Worm (Caenorhabditis elegans) whole organism, L4 larva: ENCODE data around the gene nspc-3.

Experiments used
- F10B5.3 ChIP-seq: sonication (generic microtip); optimal IDR thresholded peaks from 2 replicates; lab custom pipeline; 2016; ENCODE audit warnings: mild to moderate bottlenecking, missing genetic modification characterization, missing compliant biosample characterization
- F26F4.8 ChIP-seq: fragments of 200-800 bp; sonication (Bioruptor generic); conservative IDR thresholded peaks from 2 replicates; pipeline ENCODE4 v1.3.6; 2022; ENCODE audit warnings: missing genetic modification characterization, missing compliant biosample characterization
- F37D6.2 ChIP-seq: sonication (generic microtip); optimal IDR thresholded peaks from 2 replicates; lab custom pipeline; 2016; ENCODE audit warnings: mild to moderate bottlenecking, missing genetic modification characterization, missing compliant biosample characterization
- F44E2.7 ChIP-seq: fragments of 200-800 bp; sonication (Bioruptor generic); IDR thresholded peaks from 2 replicates; pipeline ENCODE4 v2.1.2; 2022; ENCODE audit warnings: missing genetic modification characterization, missing compliant biosample characterization
- T20F7.1 ChIP-seq: fragments of 200-800 bp; sonication (Bioruptor generic); optimal IDR thresholded peaks from 2 replicates; lab custom pipeline; 2018; ENCODE audit warnings: mild to moderate bottlenecking, missing genetic modification characterization, missing compliant biosample characterization
- T26A8.4 ChIP-seq: fragments of 200-800 bp; sonication (Bioruptor generic); IDR thresholded peaks from 2 replicates; pipeline ENCODE4 v1.3.6; 2022; ENCODE audit warnings: missing genetic modification characterization, missing compliant biosample characterization
- Y48G9A.11 ChIP-seq: fragments of 200-800 bp; sonication (Bioruptor generic); IDR thresholded peaks from 2 replicates; pipeline ENCODE4 v1.3.6; 2022; ENCODE audit warnings: missing genetic modification reagents, missing genetic modification characterization, missing compliant biosample characterization
- Y75B8A.6 ChIP-seq: fragments of 200-800 bp; sonication (Bioruptor generic); IDR thresholded peaks from 2 replicates; pipeline ENCODE4 v1.3.6; 2022; ENCODE audit warnings: missing genetic modification reagents, missing genetic modification characterization, missing compliant biosample characterization
- ZK337.2 ChIP-seq: fragments of 200-800 bp; sonication (Bioruptor generic); IDR thresholded peaks from 2 replicates; pipeline ENCODE4 v1.3.6; 2022; ENCODE audit warnings: missing genetic modification reagents, missing genetic modification characterization, missing compliant biosample characterization
- aha-1 ChIP-seq: fragments of 150-350 bp; peaks from one replicate; lab custom pipeline; 2014; ENCODE audit warnings: missing biosample characterization, missing genetic modification characterization
- ama-1 ChIP-seq: fragments of 150-350 bp; optimal IDR thresholded peaks from 2 replicates; lab custom pipeline; 2014; ENCODE audit warnings: inconsistent platforms, mixed read lengths
- arid-1 ChIP-seq: fragments of 200-800 bp; sonication (Bioruptor generic); conservative IDR thresholded peaks from 2 replicates; pipeline ENCODE4 v1.3.6; 2022; ENCODE audit warnings: missing genetic modification reagents, missing genetic modification characterization, missing compliant biosample characterization
- attf-4 ChIP-seq: sonication (generic microtip); optimal IDR thresholded peaks from 3 replicates; lab custom pipeline; 2017; ENCODE audit warnings: missing biosample characterization, missing genetic modification characterization
- ceh-20 ChIP-seq: fragments of 200-800 bp; sonication (Bioruptor generic); IDR thresholded peaks from 2 replicates; pipeline ENCODE4 v1.3.6; 2022; ENCODE audit warnings: missing genetic modification reagents, missing genetic modification characterization, missing compliant biosample characterization
- ceh-28 ChIP-seq: fragments of 150-350 bp; optimal IDR thresholded peaks from 2 replicates; lab custom pipeline; 2014; ENCODE audit warnings: missing biosample characterization, missing genetic modification reagents, missing genetic modification characterization
- ceh-82 ChIP-seq: sonication (generic microtip); optimal IDR thresholded peaks from 2 replicates; lab custom pipeline; 2017; ENCODE audit warnings: missing biosample characterization, missing genetic modification characterization
- cey-2 ChIP-seq: sonication (generic microtip); optimal IDR thresholded peaks from 3 replicates; lab custom pipeline; 2017; ENCODE audit warnings: missing genetic modification characterization, mild to moderate bottlenecking, missing compliant biosample characterization, antibody characterized with exemption, borderline replicate concordance; ENCODE audit not compliant: insufficient read depth
- daf-19 ChIP-seq: fragments of 200-800 bp; sonication (Bioruptor generic); conservative IDR thresholded peaks from 2 replicates; pipeline ENCODE4 v1.3.6; 2022; ENCODE audit warnings: missing genetic modification characterization, missing compliant biosample characterization
- dmd-9 ChIP-seq: fragments of 200-800 bp; sonication (Bioruptor generic); IDR thresholded peaks from 2 replicates; pipeline ENCODE4 v1.3.6; 2022; ENCODE audit warnings: missing genetic modification reagents, missing genetic modification characterization, missing compliant biosample characterization
- egl-27 ChIP-seq: sonication (generic microtip); optimal IDR thresholded peaks from 3 replicates; lab custom pipeline; 2017; ENCODE audit warnings: missing biosample characterization, missing genetic modification reagents, missing genetic modification characterization
- fkh-10 ChIP-seq: fragments of 150-350 bp; optimal IDR thresholded peaks from 2 replicates; lab custom pipeline; 2014; ENCODE audit warnings: missing biosample characterization, missing genetic modification reagents, missing genetic modification characterization
- fos-1 ChIP-seq: fragments of 150-350 bp; optimal IDR thresholded peaks from 2 replicates; lab custom pipeline; 2014; ENCODE audit warnings: missing biosample characterization, missing genetic modification characterization
- hlh-30 ChIP-seq: sonication (generic microtip); optimal IDR thresholded peaks from 2 replicates; lab custom pipeline; 2017; ENCODE audit warnings: antibody characterized with exemption, mild to moderate bottlenecking, missing genetic modification characterization, missing compliant biosample characterization; ENCODE audit not compliant: insufficient read depth
- hmg-1.1 ChIP-seq: fragments of 200-800 bp; sonication (Bioruptor generic); IDR thresholded peaks from 2 replicates; pipeline ENCODE4 v1.3.6; 2022; ENCODE audit warnings: missing genetic modification reagents, missing genetic modification characterization, missing compliant biosample characterization
- lin-13 ChIP-seq: fragments of 150-350 bp; optimal IDR thresholded peaks from 2 replicates; lab custom pipeline; 2014; ENCODE audit warnings: missing biosample characterization, missing genetic modification reagents, missing genetic modification characterization
- lin-29 ChIP-seq: fragments of 200-800 bp; sonication (Bioruptor generic); IDR thresholded peaks from 2 replicates; pipeline ENCODE4 v1.3.6; 2022; ENCODE audit warnings: missing genetic modification reagents, missing genetic modification characterization, missing compliant biosample characterization
- mes-2 ChIP-seq: sonication (generic microtip); optimal IDR thresholded peaks from 2 replicates; lab custom pipeline; 2016; ENCODE audit warnings: missing genotype, mild to moderate bottlenecking, missing genetic modification characterization, missing compliant biosample characterization; ENCODE audit not compliant: poor library complexity, severe bottlenecking
- mxl-2 ChIP-seq: fragments of 200-800 bp; sonication (Bioruptor generic); conservative IDR thresholded peaks from 2 replicates; pipeline ENCODE4 v1.3.6; 2022; ENCODE audit warnings: missing genetic modification reagents, missing genetic modification characterization, missing compliant biosample characterization
- mxl-3 ChIP-seq: fragments of 200-800 bp; sonication (Bioruptor generic); optimal IDR thresholded peaks from 2 replicates; lab custom pipeline; 2018; ENCODE audit warnings: mild to moderate bottlenecking, missing genetic modification characterization, missing compliant biosample characterization
- nhr-10 ChIP-seq: fragments of 150-350 bp; optimal IDR thresholded peaks from 2 replicates; lab custom pipeline; 2014; ENCODE audit warnings: missing biosample characterization, missing genetic modification characterization
- nhr-11 ChIP-seq: fragments of 150-350 bp; optimal IDR thresholded peaks from 2 replicates; lab custom pipeline; 2014; ENCODE audit warnings: missing biosample characterization, missing genetic modification characterization
- nhr-28 ChIP-seq: fragments of 150-350 bp; optimal IDR thresholded peaks from 2 replicates; lab custom pipeline; 2014; ENCODE audit warnings: missing biosample characterization, missing genetic modification characterization
- nhr-41 ChIP-seq: fragments of 200-800 bp; sonication (Bioruptor generic); IDR thresholded peaks from 2 replicates; pipeline ENCODE4 v1.3.6; 2022; ENCODE audit warnings: missing genetic modification reagents, missing genetic modification characterization, missing compliant biosample characterization
- nhr-42 ChIP-seq: fragments of 200-800 bp; sonication (Bioruptor generic); IDR thresholded peaks from 2 replicates; pipeline ENCODE4 v1.3.6; 2022; ENCODE audit warnings: missing genetic modification characterization, missing compliant biosample characterization
- nhr-48 ChIP-seq: sonication (generic microtip); optimal IDR thresholded peaks from 2 replicates; lab custom pipeline; 2016; ENCODE audit warnings: mild to moderate bottlenecking, missing genetic modification characterization, missing compliant biosample characterization
- nhr-77 ChIP-seq: fragments of 150-350 bp; optimal IDR thresholded peaks from 2 replicates; lab custom pipeline; 2014; ENCODE audit warnings: missing biosample characterization, missing genetic modification characterization
- pha-4 ChIP-seq, 2 experiments: fragments of 150-350 bp in 1 of 2; fragments of 200-800 bp in 1 of 2; sonication (Bioruptor generic) in 1 of 2; IDR thresholded peaks in 1 of 2; optimal IDR thresholded peaks in 1 of 2; 2 replicates each; pipeline versions ENCODE4 v1.3.6 to Lab custom; 2014 to 2022; ENCODE audit warnings: missing genetic modification characterization in 2 of 2, missing genetic modification reagents in 2 of 2, missing biosample characterization in 1 of 2, missing compliant biosample characterization in 1 of 2
- pqm-1 ChIP-seq: sonication (generic microtip); optimal IDR thresholded peaks from 2 replicates; lab custom pipeline; 2017; ENCODE audit warnings: missing biosample characterization, missing genetic modification characterization
- saeg-2 ChIP-seq: fragments of 200-800 bp; sonication (Bioruptor generic); IDR thresholded peaks from 2 replicates; pipeline ENCODE4 v1.3.6; 2022; ENCODE audit warnings: missing genetic modification reagents, missing genetic modification characterization, missing compliant biosample characterization
- sdz-12 ChIP-seq: fragments of 200-800 bp; sonication (Bioruptor generic); optimal IDR thresholded peaks from 2 replicates; lab custom pipeline; 2018; ENCODE audit warnings: mild to moderate bottlenecking, missing genetic modification characterization, missing compliant biosample characterization
- skn-1 ChIP-seq: fragments of 150-350 bp; optimal IDR thresholded peaks from 2 replicates; lab custom pipeline; 2014; ENCODE audit warnings: missing biosample characterization, missing genetic modification characterization
- snpc-1.2 ChIP-seq: fragments of 200-800 bp; sonication (Bioruptor generic); IDR thresholded peaks from 2 replicates; pipeline ENCODE4 v1.3.6; 2022; ENCODE audit warnings: missing genetic modification reagents, missing genetic modification characterization, missing compliant biosample characterization
- spr-1 ChIP-seq: sonication (generic microtip); optimal IDR thresholded peaks from 2 replicates; lab custom pipeline; 2016; ENCODE audit warnings: mild to moderate bottlenecking, missing genetic modification characterization, missing compliant biosample characterization
- spr-3 ChIP-seq: fragments of 200-800 bp; sonication (Bioruptor generic); optimal IDR thresholded peaks from 2 replicates; lab custom pipeline; 2018; ENCODE audit warnings: mild to moderate bottlenecking, missing genetic modification characterization, missing compliant biosample characterization
- unc-39 ChIP-seq: sonication (generic microtip); optimal IDR thresholded peaks from 2 replicates; lab custom pipeline; 2017; ENCODE audit warnings: missing biosample characterization, missing genetic modification characterization
- zag-1 ChIP-seq: fragments of 150-350 bp; optimal IDR thresholded peaks from 2 replicates; lab custom pipeline; 2014; ENCODE audit warnings: missing biosample characterization, missing genetic modification characterization
- zfp-2 ChIP-seq: sonication (generic microtip); optimal IDR thresholded peaks from 2 replicates; lab custom pipeline; 2016; ENCODE audit warnings: mild to moderate bottlenecking, missing genetic modification characterization, missing compliant biosample characterization
- zfp-3 ChIP-seq: fragments of 200-800 bp; sonication (Bioruptor generic); conservative IDR thresholded peaks from 2 replicates; pipeline ENCODE4 v1.3.6; 2022; ENCODE audit warnings: missing genetic modification reagents, missing genetic modification characterization, missing compliant biosample characterization
- zip-2 ChIP-seq: fragments of 150-350 bp; optimal IDR thresholded peaks from 2 replicates; lab custom pipeline; 2014; ENCODE audit warnings: missing biosample characterization, missing genetic modification characterization
- ztf-11 ChIP-seq: fragments of 150-350 bp; optimal IDR thresholded peaks from 2 replicates; lab custom pipeline; 2014; ENCODE audit warnings: missing biosample characterization, missing genetic modification characterization
- ztf-7 ChIP-seq: fragments of 150-350 bp; optimal IDR thresholded peaks from 2 replicates; lab custom pipeline; 2014; ENCODE audit warnings: missing biosample characterization, missing genetic modification characterization

nspc-3 gene

ce11 chrX:8545971-8546442, 9.1 kb downstream of the nspc-3 start, which contains the start of gene sdha-1 (continued):
- TF ChIP-seq spr-3 (GFP tag; lab: Kevin White, UChicago) = no peak
- TF ChIP-seq zag-1 (tag; lab: Kevin White, UChicago) = no peak
- TF ChIP-seq cey-2 = no peak
- TF ChIP-seq ztf-7 (tag; lab: Kevin White, UChicago) = peak; percentile 70
- TF ChIP-seq zfp-3 (GFP tag; lab: Robert Waterston, UW) = no peak; the same call in 1 of the 2 replicates
- TF ChIP-seq fkh-10 = peak; percentile 88
- peak; percentile 32; the same call in 1 of the 2 replicates for TF ChIP-seq nhr-41 (GFP tag; lab: Robert Waterston, UW)
- no peak for TF ChIP-seq Y48G9A.11 (GFP tag; lab: Robert Waterston, UW)
- TF ChIP-seq ceh-28 (tag; lab: Kevin White, UChicago) = no peak
- peak; percentile 93 for TF ChIP-seq mxl-3
- TF ChIP-seq T20F7.1 = peak; percentile 69
- TF ChIP-seq mxl-2 = no peak
- TF ChIP-seq nhr-77 = peak; percentile 86
- TF ChIP-seq hmg-1.1 = peak; percentile 82
- 0 out of 2 replicates have a peak, but pooled peaks have one; percentile 13 for TF ChIP-seq lin-29 (GFP tag; lab: Robert Waterston, UW)
- TF ChIP-seq F10B5.3 (tag; lab: Kevin White, UChicago) = no peak
- TF ChIP-seq nhr-11 (tag; lab: Kevin White, UChicago) = peak; percentile 90
- no peak for TF ChIP-seq dmd-9
- TF ChIP-seq nhr-48 (tag; lab: Kevin White, UChicago) = peak; percentile 59
- peak; percentile 66 for TF ChIP-seq ama-1
- no peak for TF ChIP-seq ztf-11 (tag; lab: Kevin White, UChicago)
- TF ChIP-seq ZK337.2 (GFP tag; lab: Robert Waterston, UW) = no peak
- TF ChIP-seq nhr-28 = peak; percentile 87
- peak; percentile 64; the same call in 1 of the 2 replicates for TF ChIP-seq saeg-2
- peak; percentile 71 for TF ChIP-seq spr-1 (tag; lab: Kevin White, UChicago)
- TF ChIP-seq Y75B8A.6 (GFP tag; lab: Robert Waterston, UW) = no peak
- no peak for TF ChIP-seq F44E2.7 (GFP tag; lab: Robert Waterston, UW)
- peak; percentile 71 for TF ChIP-seq T26A8.4
- TF ChIP-seq nhr-42 (GFP tag; lab: Robert Waterston, UW) = peak; percentile 43; the same call in 1 of the 2 replicates
- TF ChIP-seq daf-19 (GFP tag; lab: Robert Waterston, UW) = 0 out of 2 replicates have a peak, but pooled peaks have one; percentile 20
- TF ChIP-seq arid-1 = 0 out of 2 replicates have a peak, but pooled peaks have one; percentile 55
- TF ChIP-seq F37D6.2 (tag; lab: Kevin White, UChicago) = peak; percentile 55
- TF ChIP-seq nhr-10 (tag; lab: Kevin White, UChicago) = no peak
- TF ChIP-seq zip-2 = peak; percentile 33
- TF ChIP-seq pha-4 (GFP tag; IDR thresholded peaks at IDR 0.05; lab: Robert Waterston, UW) = peak; percentile 50; the same call in 1 of the 2 replicates
- peak; percentile 44 for TF ChIP-seq pha-4 (tag; optimal IDR thresholded peaks at IDR 0.05; lab: Kevin White, UChicago)
- peak; percentile 100 for TF ChIP-seq aha-1 (tag; lab: Kevin White, UChicago)
- no peak for TF ChIP-seq snpc-1.2 (GFP tag; lab: Robert Waterston, UW)
- TF ChIP-seq pqm-1 (tag; lab: Kevin White, UChicago) = peak; percentile 67
- no peak for TF ChIP-seq attf-4 (tag; lab: Kevin White, UChicago)
- TF ChIP-seq ceh-82 (tag; lab: Kevin White, UChicago) = no peak
- TF ChIP-seq unc-39 (tag; lab: Kevin White, UChicago) = no peak
- TF ChIP-seq fos-1 (tag; lab: Kevin White, UChicago) = no peak
- TF ChIP-seq skn-1 (tag; lab: Kevin White, UChicago) = peak; percentile 36
- peak; percentile 86 for TF ChIP-seq mes-2 (tag; lab: Kevin White, UChicago)
- TF ChIP-seq egl-27 (tag; lab: Kevin White, UChicago) = no peak
- no peak for TF ChIP-seq F26F4.8
- peak; percentile 64; the same call in 1 of the 2 replicates for TF ChIP-seq ceh-20 (GFP tag; lab: Robert Waterston, UW)
- no peak for TF ChIP-seq zfp-2 (tag; lab: Kevin White, UChicago)
- no peak for TF ChIP-seq sdz-12 (GFP tag; lab: Kevin White, UChicago)
- peak; percentile 94 for TF ChIP-seq hlh-30
- TF ChIP-seq lin-13 (GFP tag; lab: Kevin White, UChicago) = peak; percentile 86
